Fruit fly (Drosophila melanogaster): ENCODE measurements around the gene Bub1.

dm6 chr2L:5320063-5320462 is 41.4 kb downstream of the Bub1 start:
- no peak for TF ChIP-seq Sin3A (optimal IDR thresholded peaks at IDR 0.05)
- no peak for TF ChIP-seq Myc (optimal IDR thresholded peaks at IDR 0.05)
- no peak for TF ChIP-seq insv (optimal IDR thresholded peaks at IDR 0.05)
